Worm (Caenorhabditis elegans) whole organism, late embryonic: ENCODE results near the gene sri-27.

Experiments
- ama-1 ChIP-seq: fragments of 150-350 bp; optimal IDR thresholded peaks from 2 replicates; lab custom pipeline; 2014
- ceh-34 ChIP-seq: sonication (generic microtip); optimal IDR thresholded peaks from 2 replicates; lab custom pipeline; 2016; ENCODE audit warnings: mild to moderate bottlenecking, missing genetic modification characterization, missing compliant biosample characterization
- dmd-4 ChIP-seq: sonication (generic microtip); optimal IDR thresholded peaks from 2 replicates; lab custom pipeline; 2016; ENCODE audit warnings: borderline replicate concordance, missing genetic modification characterization, missing compliant biosample characterization
- hlh-15 ChIP-seq: sonication (generic microtip); optimal IDR thresholded peaks from 2 replicates; lab custom pipeline; 2016; ENCODE audit warnings: missing genetic modification characterization, missing compliant biosample characterization
- hlh-8 ChIP-seq: sonication (generic microtip); optimal IDR thresholded peaks from 2 replicates; lab custom pipeline; 2016; ENCODE audit warnings: missing genotype, missing genetic modification characterization, missing compliant biosample characterization
- pat-9 ChIP-seq: fragments of 200-800 bp; sonication (Bioruptor generic); optimal IDR thresholded peaks from 2 replicates; lab custom pipeline; 2018; ENCODE audit warnings: mild to moderate bottlenecking, missing genetic modification characterization, moderate library complexity, missing compliant biosample characterization
- pha-4 ChIP-seq: fragments of 150-350 bp; optimal IDR thresholded peaks from 2 replicates; lab custom pipeline; 2018; ENCODE audit warnings: missing biosample characterization, missing genetic modification reagents, missing genetic modification characterization
- unc-42 ChIP-seq: sonication (generic microtip); optimal IDR thresholded peaks from 2 replicates; lab custom pipeline; 2016; ENCODE audit warnings: missing genotype, missing genetic modification characterization, missing compliant biosample characterization
- unc-55 ChIP-seq: sonication (generic microtip); optimal IDR thresholded peaks from 2 replicates; lab custom pipeline; 2017; ENCODE audit warnings: missing biosample characterization, missing genetic modification reagents, missing genetic modification characterization

DNA sequence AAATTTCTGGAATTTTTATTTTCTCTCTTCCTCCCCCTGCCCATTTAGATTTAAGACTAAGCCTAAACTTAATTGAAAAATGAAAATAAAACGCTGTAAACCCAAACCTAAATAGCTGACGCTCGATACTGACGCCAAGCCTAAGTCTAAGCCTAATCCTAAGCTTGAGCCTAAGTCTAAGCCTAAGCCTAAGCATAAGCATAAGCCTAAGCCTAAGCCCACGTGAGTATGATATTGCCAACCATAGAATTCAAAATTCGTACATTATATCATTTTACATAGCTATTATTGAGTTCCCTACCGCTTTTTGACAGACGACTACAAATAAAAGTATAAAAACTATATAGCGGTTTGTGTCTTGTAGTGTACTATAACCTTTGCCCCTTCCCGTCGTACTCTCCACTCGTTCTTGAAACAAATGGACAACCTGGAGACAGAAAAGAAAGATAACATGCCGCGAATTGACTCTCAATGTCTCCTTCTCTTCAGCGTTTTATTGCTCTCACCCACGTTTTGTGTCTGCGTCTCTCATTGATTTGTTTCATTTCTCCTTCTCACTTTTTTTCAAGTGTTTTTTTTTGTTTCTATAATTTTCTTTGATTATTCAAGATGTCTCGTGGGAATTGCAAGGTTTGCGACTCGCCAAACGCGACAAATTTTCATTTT lies 17.9 kb downstream of the sri-27 start, which contains the start of gene nhr-256:
- peak; percentile 4 for TF ChIP-seq unc-42
- no peak for TF ChIP-seq ceh-34 (tag; lab: Kevin White, UChicago)
- no peak for TF ChIP-seq dmd-4 (tag; lab: Kevin White, UChicago)
- TF ChIP-seq ama-1: no peak
- TF ChIP-seq pha-4 (tag; lab: Kevin White, UChicago): no peak
- no peak for TF ChIP-seq pat-9 (tag; lab: Kevin White, UChicago)
- TF ChIP-seq hlh-15: no peak
- no peak for TF ChIP-seq hlh-8 (tag; lab: Kevin White, UChicago)
- TF ChIP-seq unc-55 (GFP tag; lab: Kevin White, UChicago): peak; percentile 28
